Worm (Caenorhabditis elegans) whole organism, young adult: ENCODE results near the gene B0348.1.

Experiments
- C17E4.6 ChIP-seq: fragments of 200-800 bp; sonication (Bioruptor generic); IDR thresholded peaks from 2 replicates; pipeline ENCODE4 v1.3.6; 2022; ENCODE audit warnings: missing genetic modification reagents, missing genetic modification characterization, missing compliant biosample characterization
- D2030.7 ChIP-seq: fragments of 200-800 bp; sonication (Bioruptor generic); IDR thresholded peaks from 2 replicates; pipeline ENCODE4 v1.3.6; 2022; ENCODE audit warnings: missing genetic modification reagents, missing genetic modification characterization, missing compliant biosample characterization
- F22D6.2 ChIP-seq: sonication (generic microtip); optimal IDR thresholded peaks from 2 replicates; lab custom pipeline; 2016; ENCODE audit warnings: mild to moderate bottlenecking, missing genetic modification characterization, missing compliant biosample characterization
- F23B12.7 ChIP-seq: sonication (generic microtip); optimal IDR thresholded peaks from 2 replicates; lab custom pipeline; 2017; ENCODE audit warnings: missing genetic modification characterization, mild to moderate bottlenecking, missing compliant biosample characterization, antibody characterized with exemption, moderate library complexity; ENCODE audit not compliant: insufficient read depth
- F37B4.10 ChIP-seq: fragments of 200-800 bp; sonication (Bioruptor generic); IDR thresholded peaks from 2 replicates; pipeline ENCODE4 v1.3.6; 2022; ENCODE audit warnings: missing genetic modification characterization, missing compliant biosample characterization
- K11D2.4 ChIP-seq: fragments of 200-800 bp; sonication (Bioruptor generic); IDR thresholded peaks from 2 replicates; pipeline ENCODE4 v1.3.6; 2022; ENCODE audit warnings: missing genetic modification reagents, missing genetic modification characterization, missing compliant biosample characterization
- K12H6.12 ChIP-seq: fragments of 200-800 bp; sonication (Bioruptor generic); optimal IDR thresholded peaks from 2 replicates; lab custom pipeline; 2018; ENCODE audit warnings: mild to moderate bottlenecking, missing genetic modification characterization, missing compliant biosample characterization
- T07F8.4 ChIP-seq: sonication (generic microtip); optimal IDR thresholded peaks from 2 replicates; lab custom pipeline; 2016; ENCODE audit warnings: mild to moderate bottlenecking, missing genetic modification characterization, moderate library complexity, missing compliant biosample characterization
- T26A5.8 ChIP-seq: sonication (generic microtip); optimal IDR thresholded peaks from 2 replicates; lab custom pipeline; 2016; ENCODE audit warnings: missing genetic modification characterization, missing compliant biosample characterization
- Y53F4B.3 ChIP-seq: fragments of 200-800 bp; sonication (Bioruptor generic); IDR thresholded peaks from 2 replicates; pipeline ENCODE4 v1.3.6; 2022; ENCODE audit warnings: missing genetic modification reagents, missing genetic modification characterization, missing compliant biosample characterization
- Y53G8AR.9 ChIP-seq: fragments of 200-800 bp; sonication (Bioruptor generic); conservative IDR thresholded peaks from 2 replicates; pipeline ENCODE4 v1.3.6; 2022; ENCODE audit warnings: missing genetic modification reagents, missing genetic modification characterization, missing compliant biosample characterization
- ZK185.1 ChIP-seq: sonication (generic microtip); optimal IDR thresholded peaks from 2 replicates; lab custom pipeline; 2016; ENCODE audit warnings: mild to moderate bottlenecking, missing genetic modification characterization, missing compliant biosample characterization; ENCODE audit not compliant: poor library complexity, severe bottlenecking
- ama-1 ChIP-seq, 3 experiments: fragments of 150-350 bp in 1 of 3; sonication (generic microtip) in 2 of 3; optimal IDR thresholded peaks; 2 replicates each; lab custom pipeline; 2014 to 2018; ENCODE audit warnings: missing biosample characterization in 2 of 3, missing genetic modification characterization in 2 of 3, missing genetic modification reagents in 2 of 3
- ccch-3 ChIP-seq: fragments of 200-800 bp; sonication (Bioruptor generic); optimal IDR thresholded peaks from 2 replicates; lab custom pipeline; 2018; ENCODE audit warnings: mild to moderate bottlenecking, missing genetic modification characterization, missing compliant biosample characterization
- cebp-1 ChIP-seq, 2 experiments: fragments of 200-800 bp in 1 of 2; sonication (Bioruptor generic) in 1 of 2; sonication (generic microtip) in 1 of 2; IDR thresholded peaks in 1 of 2; optimal IDR thresholded peaks in 1 of 2; 2 replicates each; pipeline versions ENCODE4 v1.3.6 to Lab custom; 2017 to 2022; ENCODE audit warnings: missing compliant biosample characterization in 2 of 2, missing genetic modification characterization in 2 of 2, mild to moderate bottlenecking in 1 of 2, missing genetic modification reagents in 1 of 2, moderate library complexity in 1 of 2
- ceh-27 ChIP-seq: fragments of 200-800 bp; sonication (Bioruptor generic); optimal IDR thresholded peaks from 2 replicates; lab custom pipeline; 2018; ENCODE audit warnings: mild to moderate bottlenecking, missing genetic modification characterization, moderate library complexity, missing compliant biosample characterization
- ceh-40 ChIP-seq: fragments of 200-800 bp; sonication (Bioruptor generic); IDR thresholded peaks from 2 replicates; pipeline ENCODE4 v1.3.6; 2022; ENCODE audit warnings: missing genetic modification characterization, missing compliant biosample characterization
- ekl-4 ChIP-seq: fragments of 200-800 bp; sonication (Bioruptor generic); IDR thresholded peaks from 2 replicates; pipeline ENCODE4 v1.3.6; 2022; ENCODE audit warnings: missing genetic modification reagents, missing genetic modification characterization, missing compliant biosample characterization
- gei-17 ChIP-seq: fragments of 200-800 bp; sonication (Bioruptor generic); optimal IDR thresholded peaks from 2 replicates; lab custom pipeline; 2018; ENCODE audit warnings: mild to moderate bottlenecking, missing genetic modification characterization, missing compliant biosample characterization
- him-1 ChIP-seq: sonication (generic microtip); optimal IDR thresholded peaks from 2 replicates; lab custom pipeline; 2016; ENCODE audit warnings: missing genotype, missing genetic modification reagents, missing genetic modification characterization, missing compliant biosample characterization
- hlh-12 ChIP-seq: sonication (generic microtip); optimal IDR thresholded peaks from 2 replicates; lab custom pipeline; 2016; ENCODE audit warnings: missing genetic modification characterization, missing compliant biosample characterization
- hlh-26 ChIP-seq: fragments of 200-800 bp; sonication (Bioruptor generic); conservative IDR thresholded peaks from 2 replicates; pipeline ENCODE4 v1.3.6; 2022; ENCODE audit warnings: missing genetic modification reagents, missing genetic modification characterization, missing compliant biosample characterization
- hmg-1.2 ChIP-seq: fragments of 200-800 bp; sonication (Bioruptor generic); IDR thresholded peaks from 2 replicates; pipeline ENCODE4 v1.3.6; 2022; ENCODE audit warnings: missing genetic modification reagents, missing genetic modification characterization, missing compliant biosample characterization
- hmg-20 ChIP-seq: fragments of 200-800 bp; sonication (Bioruptor generic); IDR thresholded peaks from 2 replicates; pipeline ENCODE4 v1.3.6; 2022; ENCODE audit warnings: missing genetic modification reagents, missing genetic modification characterization, missing compliant biosample characterization
- hrde-1 ChIP-seq: sonication (generic microtip); optimal IDR thresholded peaks from 2 replicates; lab custom pipeline; 2016; ENCODE audit warnings: missing genetic modification characterization, mild to moderate bottlenecking, missing compliant biosample characterization, moderate library complexity, missing genotype, missing genetic modification reagents, borderline replicate concordance
- lin-35 ChIP-seq, 3 experiments: fragments of 150-350 bp in 2 of 3; sonication (generic microtip) in 1 of 3; optimal IDR thresholded peaks; 2 replicates each; lab custom pipeline; 2014 to 2018; ENCODE audit warnings: missing biosample characterization in 3 of 3, missing genetic modification characterization in 3 of 3, missing genetic modification reagents in 3 of 3
- lin-40 ChIP-seq: sonication (generic microtip); optimal IDR thresholded peaks from 2 replicates; lab custom pipeline; 2016; ENCODE audit warnings: missing genetic modification characterization, mild to moderate bottlenecking, missing compliant biosample characterization, missing genotype, missing genetic modification reagents
- lin-54 ChIP-seq: fragments of 200-800 bp; sonication (Bioruptor generic); optimal IDR thresholded peaks from 2 replicates; lab custom pipeline; 2018; ENCODE audit warnings: mild to moderate bottlenecking, missing genetic modification characterization, missing compliant biosample characterization
- lsl-1 ChIP-seq: fragments of 200-800 bp; sonication (Bioruptor generic); optimal IDR thresholded peaks from 2 replicates; lab custom pipeline; 2018; ENCODE audit warnings: mild to moderate bottlenecking, missing genetic modification characterization, moderate library complexity, missing compliant biosample characterization
- madf-10 ChIP-seq: sonication (generic microtip); optimal IDR thresholded peaks from 2 replicates; lab custom pipeline; 2016; ENCODE audit warnings: mild to moderate bottlenecking, missing genetic modification characterization, missing compliant biosample characterization
- madf-6 ChIP-seq: fragments of 200-800 bp; sonication (Bioruptor generic); IDR thresholded peaks from 2 replicates; pipeline ENCODE4 v1.3.6; 2022; ENCODE audit warnings: missing genetic modification reagents, missing genetic modification characterization, missing compliant biosample characterization
- mel-28 ChIP-seq: sonication (generic microtip); optimal IDR thresholded peaks from 2 replicates; lab custom pipeline; 2016; ENCODE audit warnings: borderline replicate concordance, mild to moderate bottlenecking, missing genetic modification characterization, missing compliant biosample characterization
- mes-4 ChIP-seq: sonication (generic microtip); optimal IDR thresholded peaks from 2 replicates; lab custom pipeline; 2016; ENCODE audit warnings: missing genotype, missing genetic modification characterization, missing compliant biosample characterization
- nfya-2 ChIP-seq: fragments of 200-800 bp; sonication (Bioruptor generic); IDR thresholded peaks from 2 replicates; pipeline ENCODE4 v1.3.6; 2022; ENCODE audit warnings: missing genetic modification reagents, missing genetic modification characterization, missing compliant biosample characterization
- nhr-120 ChIP-seq: fragments of 200-800 bp; sonication (Bioruptor generic); IDR thresholded peaks from 2 replicates; pipeline ENCODE4 v1.3.6; 2022; ENCODE audit warnings: missing genetic modification characterization, missing compliant biosample characterization
- nhr-27 ChIP-seq: fragments of 200-800 bp; sonication (Bioruptor generic); optimal IDR thresholded peaks from 2 replicates; lab custom pipeline; 2018; ENCODE audit warnings: mild to moderate bottlenecking, missing genetic modification characterization, moderate library complexity, missing compliant biosample characterization
- nhr-90 ChIP-seq: sonication (generic microtip); optimal IDR thresholded peaks from 2 replicates; lab custom pipeline; 2016; ENCODE audit warnings: missing genotype, mild to moderate bottlenecking, missing genetic modification characterization, missing compliant biosample characterization
- rpc-1 ChIP-seq, 2 experiments: fragments of 150-350 bp in 1 of 2; sonication (generic microtip) in 1 of 2; optimal IDR thresholded peaks; 2 replicates each; lab custom pipeline; 2014 to 2018; ENCODE audit warnings: missing biosample characterization in 1 of 2, missing genetic modification characterization in 1 of 2, missing genetic modification reagents in 1 of 2, missing genotype in 1 of 2
- sea-2 ChIP-seq: fragments of 200-800 bp; sonication (Bioruptor generic); IDR thresholded peaks from 2 replicates; pipeline ENCODE4 v1.3.6; 2022; ENCODE audit warnings: missing genetic modification characterization, missing compliant biosample characterization
- snpc-1.3 ChIP-seq: sonication (generic microtip); optimal IDR thresholded peaks from 2 replicates; lab custom pipeline; 2017; ENCODE audit warnings: missing genetic modification characterization, mild to moderate bottlenecking, missing compliant biosample characterization, antibody characterized with exemption, moderate library complexity, missing genotype, missing genetic modification reagents; ENCODE audit not compliant: insufficient read depth
- snpc-3.4 ChIP-seq: sonication (generic microtip); optimal IDR thresholded peaks from 2 replicates; lab custom pipeline; 2017; ENCODE audit warnings: missing genetic modification characterization, mild to moderate bottlenecking, missing compliant biosample characterization, antibody characterized with exemption, moderate library complexity, missing genotype, missing genetic modification reagents
- snpc-4 ChIP-seq, 5 experiments: fragments of 150-350 bp in 1 of 5; sonication (generic microtip) in 4 of 5; optimal IDR thresholded peaks; 2 replicates each; lab custom pipeline; 2014 to 2018; ENCODE audit warnings: missing genetic modification characterization in 5 of 5, missing biosample characterization in 3 of 5, antibody characterized with exemption in 2 of 5, mild to moderate bottlenecking in 2 of 5, missing compliant biosample characterization in 2 of 5, missing genotype in 2 of 5, moderate library complexity in 2 of 5, missing genetic modification reagents in 1 of 5
- tbx-9 ChIP-seq: sonication (generic microtip); optimal IDR thresholded peaks from 2 replicates; lab custom pipeline; 2016; ENCODE audit warnings: borderline replicate concordance, missing genetic modification characterization, inconsistent platforms, missing compliant biosample characterization
- unc-130 ChIP-seq: sonication (generic microtip); optimal IDR thresholded peaks from 2 replicates; lab custom pipeline; 2016; ENCODE audit warnings: missing genetic modification reagents, missing genetic modification characterization, missing compliant biosample characterization
- zim-3 ChIP-seq: sonication (generic microtip); optimal IDR thresholded peaks from 2 replicates; lab custom pipeline; 2017; ENCODE audit warnings: mild to moderate bottlenecking, missing genetic modification characterization, moderate library complexity, missing compliant biosample characterization
- ztf-18 ChIP-seq: sonication (generic microtip); optimal IDR thresholded peaks from 2 replicates; lab custom pipeline; 2016; ENCODE audit warnings: missing genotype, mild to moderate bottlenecking, missing genetic modification characterization, missing compliant biosample characterization

B0348.1 gene

ce11 chrV:6271-6670, 42.5 kb upstream of the B0348.1 start (continued):
- no peak for TF ChIP-seq hmg-20 (GFP tag; lab: Robert Waterston, UW)
- TF ChIP-seq ama-1 (optimal IDR thresholded peaks at IDR 0.05; lab: Kevin White, UChicago): no peak
- no peak for TF ChIP-seq ama-1 (GFP tag; optimal IDR thresholded peaks at IDR 0.05; lab: Kevin White, UChicago)
- TF ChIP-seq hlh-26: no peak
- peak; percentile 15; the same call in 1 of the 2 replicates for TF ChIP-seq D2030.7
- TF ChIP-seq madf-6 (GFP tag; lab: Robert Waterston, UW): peak; percentile 50; the same call in 1 of the 2 replicates
- TF ChIP-seq nhr-27 (tag; lab: Kevin White, UChicago): no peak
- TF ChIP-seq Y53F4B.3 (GFP tag; lab: Robert Waterston, UW): no peak
- no peak for TF ChIP-seq mel-28 (tag; lab: Kevin White, UChicago)
- peak; percentile 21 for TF ChIP-seq lin-54 (GFP tag; lab: Kevin White, UChicago)
- TF ChIP-seq cebp-1 (GFP tag; IDR thresholded peaks at IDR 0.05; lab: Robert Waterston, UW): no peak
- TF ChIP-seq cebp-1 (tag; optimal IDR thresholded peaks at IDR 0.05; lab: Kevin White, UChicago): peak; percentile 4
- peak; percentile 66 for TF ChIP-seq snpc-1.3 (tag; lab: Kevin White, UChicago)
- peak; percentile 54 for TF ChIP-seq snpc-3.4 (tag; lab: Kevin White, UChicago)
- TF ChIP-seq ceh-40 (GFP tag; lab: Robert Waterston, UW): no peak
- peak; percentile 67 for TF ChIP-seq him-1 (tag; lab: Kevin White, UChicago)
- no peak for TF ChIP-seq F23B12.7
- no peak for TF ChIP-seq rpc-1 (optimal IDR thresholded peaks at IDR 0.05; lab: Kevin White, UChicago)
- TF ChIP-seq rpc-1 (tag; optimal IDR thresholded peaks at IDR 0.05; lab: Kevin White, UChicago): no peak
- TF ChIP-seq K12H6.12 (tag; lab: Kevin White, UChicago): no peak
- TF ChIP-seq gei-17 (GFP tag; lab: Kevin White, UChicago): no peak
- 0 out of 2 replicates have a peak, but pooled peaks have one; percentile 49 for TF ChIP-seq Y53G8AR.9 (GFP tag; lab: Robert Waterston, UW)
- no peak for TF ChIP-seq C17E4.6 (GFP tag; lab: Robert Waterston, UW)
- TF ChIP-seq lin-40: no peak
- TF ChIP-seq mes-4 (tag; lab: Kevin White, UChicago): no peak
- TF ChIP-seq tbx-9: no peak
- no peak for TF ChIP-seq nhr-90 (tag; lab: Kevin White, UChicago)
- TF ChIP-seq F22D6.2 (tag; lab: Kevin White, UChicago): no peak
- peak; percentile 73 for TF ChIP-seq ekl-4 (GFP tag; lab: Robert Waterston, UW)
- no peak for TF ChIP-seq nfya-2 (GFP tag; lab: Robert Waterston, UW)
- no peak for TF ChIP-seq T26A5.8 (tag; lab: Kevin White, UChicago)
- no peak for TF ChIP-seq T07F8.4
- no peak for TF ChIP-seq ceh-27 (GFP tag; lab: Kevin White, UChicago)
- TF ChIP-seq zim-3 (tag; lab: Kevin White, UChicago): no peak
- TF ChIP-seq nhr-120: no peak
- TF ChIP-seq sea-2 (GFP tag; lab: Robert Waterston, UW): no peak
- TF ChIP-seq K11D2.4 (GFP tag; lab: Robert Waterston, UW): no peak
- TF ChIP-seq ztf-18 (tag; lab: Kevin White, UChicago): no peak
- TF ChIP-seq madf-10 (tag; lab: Kevin White, UChicago): no peak
- TF ChIP-seq ZK185.1 (tag; lab: Kevin White, UChicago): no peak
- TF ChIP-seq snpc-4 (GFP tag; optimal IDR thresholded peaks at IDR 0.05; lab: Kevin White, UChicago): peak; percentile 39
- no peak for TF ChIP-seq snpc-4 (tag; optimal IDR thresholded peaks at IDR 0.05; lab: Kevin White, UChicago)
- TF ChIP-seq unc-130 (GFP tag; lab: Kevin White, UChicago): peak; percentile 38
- peak; percentile 94 for TF ChIP-seq hrde-1
- TF ChIP-seq lsl-1 (GFP tag; lab: Kevin White, UChicago): peak; percentile 17
- peak in 1 of 3 experiments; percentile 15 for TF ChIP-seq lin-35 (GFP tag; optimal IDR thresholded peaks at IDR 0.05; lab: Kevin White, UChicago)
- TF ChIP-seq F37B4.10: no peak
- TF ChIP-seq hlh-12: no peak
- TF ChIP-seq ccch-3 (GFP tag; lab: Kevin White, UChicago): no peak
- peak; percentile 24; the same call in 1 of the 2 replicates for TF ChIP-seq hmg-1.2
